Worm (Caenorhabditis elegans) whole organism, L3 larva: ENCODE data around the gene srw-53.
"Not testable (repeated sequence)": the region's sequence is repeated elsewhere in the genome, so short reads cannot be mapped to it uniquely, and the experiment has no call there.

Experiments
- jun-1 ChIP-seq: fragments of 150-350 bp; optimal IDR thresholded peaks from 2 replicates; lab custom pipeline; 2014; ENCODE audit warnings: missing biosample characterization, missing genetic modification reagents, missing genetic modification characterization
- lin-39 ChIP-seq: fragments of 150-350 bp; optimal IDR thresholded peaks from 2 replicates; lab custom pipeline; 2018; ENCODE audit warnings: missing biosample characterization, missing genetic modification reagents, missing genetic modification characterization
- lsy-12 ChIP-seq: sonication (generic microtip); optimal IDR thresholded peaks from 2 replicates; lab custom pipeline; 2016; ENCODE audit warnings: mild to moderate bottlenecking, missing genetic modification characterization, missing compliant biosample characterization
- nhr-11 ChIP-seq: fragments of 150-350 bp; optimal IDR thresholded peaks from 2 replicates; lab custom pipeline; 2014; ENCODE audit warnings: missing biosample characterization, missing genetic modification characterization
- nhr-23 ChIP-seq: fragments of 150-350 bp; optimal IDR thresholded peaks from 2 replicates; lab custom pipeline; 2014; ENCODE audit warnings: missing biosample characterization, missing genetic modification reagents, missing genetic modification characterization
- nhr-25 ChIP-seq: sonication (generic microtip); optimal IDR thresholded peaks from 2 replicates; lab custom pipeline; 2017; ENCODE audit warnings: missing biosample characterization, missing genetic modification characterization
- nhr-77 ChIP-seq: fragments of 150-350 bp; optimal IDR thresholded peaks from 2 replicates; lab custom pipeline; 2014; ENCODE audit warnings: missing biosample characterization, missing genetic modification characterization
- ztf-11 ChIP-seq: fragments of 150-350 bp; optimal IDR thresholded peaks from 2 replicates; lab custom pipeline; 2014; ENCODE audit warnings: missing biosample characterization, missing genetic modification characterization

ce11 chrV:15905530-15905929 is 37.7 kb upstream of the srw-53 start, which contains the start of the genes F35E8.1 and F35E8.2:
- not testable (repeated sequence) for TF ChIP-seq nhr-77 (tag; lab: Kevin White, UChicago); nhr-11 (tag; lab: Kevin White, UChicago); nhr-25 (tag; lab: Kevin White, UChicago); lin-39; jun-1 (tag; lab: Kevin White, UChicago); nhr-23 (tag; lab: Kevin White, UChicago); lsy-12 (tag; lab: Kevin White, UChicago); ztf-11 (tag; lab: Kevin White, UChicago)
